Worm (Caenorhabditis elegans): Measurements from ENCODE around the gene fkh-5.

The fkh-5 gene

DNA sequence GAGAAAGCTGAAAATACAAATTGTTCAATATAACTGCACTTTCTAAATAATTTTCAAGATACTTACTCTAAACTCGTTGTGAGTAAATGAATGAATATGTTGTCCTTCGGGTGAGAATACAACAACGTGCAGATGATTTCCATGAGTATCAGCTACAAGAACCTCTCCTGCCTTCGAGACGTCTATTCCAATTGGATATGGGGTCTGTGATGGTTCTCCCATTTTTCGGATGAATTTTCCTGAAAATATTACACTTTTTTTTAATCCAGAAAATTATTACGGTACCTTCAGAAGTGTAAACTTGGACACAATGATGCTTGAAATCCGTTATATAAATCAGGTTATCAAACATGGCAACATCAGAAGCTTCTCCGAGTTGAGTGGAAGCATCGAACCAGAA is 50.9 kb downstream of the fkh-5 start:
- TF ChIP-seq tra-4 (tag; optimal IDR thresholded peaks at IDR 0.05): no peak
- no peak for TF ChIP-seq tbx-37 (GFP tag; conservative IDR thresholded peaks at IDR 0.05)
- no peak for TF ChIP-seq ceh-36 (tag; optimal IDR thresholded peaks at IDR 0.05)

All from whole organism, early embryonic.